Worm (Caenorhabditis elegans) whole organism, midembryonic: ENCODE measurements around the gene stip-1.

Source experiments
- T22C8.4 ChIP-seq: fragments of 200-800 bp; sonication (Bioruptor generic); IDR thresholded peaks from 2 replicates; pipeline ENCODE4 v1.3.6; 2022; ENCODE audit warnings: missing genetic modification characterization, missing compliant biosample characterization
- cog-1 ChIP-seq: sonication (generic microtip); optimal IDR thresholded peaks from 2 replicates; lab custom pipeline; 2016; ENCODE audit warnings: missing genetic modification characterization, missing compliant biosample characterization
- flt-1 ChIP-seq: fragments of 200-800 bp; sonication (Bioruptor generic); IDR thresholded peaks from 2 replicates; pipeline ENCODE4 v1.3.6; 2022; ENCODE audit warnings: missing genetic modification characterization, missing compliant biosample characterization
- klf-2 ChIP-seq: fragments of 200-800 bp; sonication (Bioruptor generic); conservative IDR thresholded peaks from 2 replicates; pipeline ENCODE4 v1.3.6; 2022; ENCODE audit warnings: missing genetic modification reagents, missing genetic modification characterization, missing compliant biosample characterization
- med-1 ChIP-seq: sonication (generic microtip); optimal IDR thresholded peaks from 2 replicates; lab custom pipeline; 2017; ENCODE audit warnings: missing genetic modification characterization, mild to moderate bottlenecking, missing compliant biosample characterization, antibody characterized with exemption, missing genetic modification reagents; ENCODE audit not compliant: insufficient read depth
- ref-1 ChIP-seq: fragments of 200-800 bp; sonication (Bioruptor generic); conservative IDR thresholded peaks from 2 replicates; pipeline ENCODE4 v1.3.6; 2022; ENCODE audit warnings: missing genetic modification reagents, missing genetic modification characterization, missing compliant biosample characterization
- ztf-23 ChIP-seq: fragments of 200-800 bp; sonication (Bioruptor generic); IDR thresholded peaks from 2 replicates; pipeline ENCODE4 v1.3.6; 2022; ENCODE audit warnings: missing genetic modification reagents, missing genetic modification characterization, missing compliant biosample characterization
- ztf-29 ChIP-seq: fragments of 200-800 bp; sonication (Bioruptor generic); IDR thresholded peaks from 2 replicates; pipeline ENCODE4 v1.3.6; 2022; ENCODE audit warnings: missing genetic modification reagents, missing genetic modification characterization, missing compliant biosample characterization

- TF ChIP-seq cog-1 (tag; lab: Kevin White, UChicago) (no peak), ref-1 (GFP tag; lab: Robert Waterston, UW) (no peak), ztf-29 (GFP tag; lab: Robert Waterston, UW) (no peak), klf-2 (no peak), flt-1 (GFP tag; lab: Robert Waterston, UW) (no peak), ztf-23 (no peak), med-1 (GFP tag; lab: Kevin White, UChicago) (no peak), T22C8.4 (GFP tag; lab: Robert Waterston, UW) (no peak)
Measured at ce11 chrII:10308726-10309125, 41.1 kb downstream of the stip-1 start, which contains the start of gene gcy-4.
